Fruit fly (Drosophila melanogaster) whole organism, pupa: ENCODE measurements around the gene Ccdc56.
A peak's percentile ranks its signal among the peaks of the same experiment; 100 is the strongest.

Experiments
- CG10348 ChIP-seq: fragments of 200-800 bp; sonication (Bioruptor generic); IDR thresholded peaks from 2 replicates; pipeline ENCODE4 v1.3.6; 2022; ENCODE audit warnings: missing biosample characterization, missing genetic modification characterization
- CG12605 ChIP-seq: fragments of 200-800 bp; sonication (Bioruptor generic); IDR thresholded peaks from 2 replicates; pipeline ENCODE4 v1.3.6; 2022; ENCODE audit warnings: missing biosample characterization, missing genetic modification characterization
- CG13204 ChIP-seq: fragments of 200-800 bp; sonication (Bioruptor generic); optimal IDR thresholded peaks from 2 replicates; lab custom pipeline; 2018; ENCODE audit warnings: missing biosample characterization, mild to moderate bottlenecking, missing genetic modification characterization, moderate library complexity
- CG14655 ChIP-seq: fragments of 200-800 bp; sonication (Bioruptor generic); optimal IDR thresholded peaks from 3 replicates; lab custom pipeline; 2017; ENCODE audit warnings: mild to moderate bottlenecking, missing biosample characterization, missing genetic modification reagents, missing genetic modification characterization
- CG15710 ChIP-seq: fragments of 200-800 bp; sonication (Bioruptor generic); optimal IDR thresholded peaks from 2 replicates; lab custom pipeline; 2018; ENCODE audit warnings: missing biosample characterization, mild to moderate bottlenecking, missing genetic modification characterization, moderate library complexity
- CG17806 ChIP-seq: fragments of 200-800 bp; sonication (Bioruptor generic); optimal IDR thresholded peaks from 2 replicates; lab custom pipeline; 2018; ENCODE audit warnings: missing biosample characterization, mild to moderate bottlenecking, missing genetic modification characterization, moderate library complexity
- CG32121 ChIP-seq: fragments of 200-800 bp; sonication (Bioruptor generic); IDR thresholded peaks from 2 replicates; pipeline ENCODE4 v1.3.6; 2022; ENCODE audit warnings: missing biosample characterization, missing genetic modification characterization
- CG34367 ChIP-seq: fragments of 200-800 bp; sonication (Bioruptor generic); optimal IDR thresholded peaks from 2 replicates; lab custom pipeline; 2018; ENCODE audit warnings: missing biosample characterization, mild to moderate bottlenecking, missing genetic modification characterization
- CG4496 ChIP-seq: fragments of 200-800 bp; sonication (Bioruptor generic); IDR thresholded peaks from 3 replicates; pipeline ENCODE4 v1.3.6; 2022; ENCODE audit warnings: missing biosample characterization, missing genetic modification characterization
- CG8159 ChIP-seq: fragments of 200-800 bp; sonication (Bioruptor generic); optimal IDR thresholded peaks from 3 replicates; lab custom pipeline; 2018; ENCODE audit warnings: missing biosample characterization, mild to moderate bottlenecking, missing genetic modification characterization, moderate library complexity
- CG8301 ChIP-seq: fragments of 200-800 bp; sonication (Bioruptor generic); optimal IDR thresholded peaks from 2 replicates; lab custom pipeline; 2018; ENCODE audit warnings: missing biosample characterization, mild to moderate bottlenecking, missing genetic modification characterization
- CG9948 ChIP-seq: fragments of 200-800 bp; sonication (Bioruptor generic); optimal IDR thresholded peaks from 2 replicates; lab custom pipeline; 2018; ENCODE audit warnings: missing biosample characterization, mild to moderate bottlenecking, missing genetic modification characterization, moderate library complexity
- D1 ChIP-seq: fragments of 200-800 bp; sonication (Bioruptor generic); optimal IDR thresholded peaks from 2 replicates; lab custom pipeline; 2018; ENCODE audit warnings: missing biosample characterization, mild to moderate bottlenecking, missing genetic modification characterization, moderate library complexity
- EcR ChIP-seq: fragments of 200-800 bp; sonication (Bioruptor generic); optimal IDR thresholded peaks from 3 replicates; lab custom pipeline; 2019; ENCODE audit warnings: missing biosample characterization, missing genetic modification characterization, mild to moderate bottlenecking, moderate library complexity, missing genetic modification reagents
- Ets98B ChIP-seq: fragments of 200-800 bp; sonication (Bioruptor generic); IDR thresholded peaks from 2 replicates; pipeline ENCODE4 v1.3.6; 2022; ENCODE audit warnings: missing biosample characterization, missing genetic modification characterization
- Pif1A ChIP-seq: fragments of 200-800 bp; sonication (Bioruptor generic); optimal IDR thresholded peaks from 3 replicates; lab custom pipeline; 2016; ENCODE audit warnings: missing biosample characterization, missing genetic modification characterization
- Pif1B ChIP-seq: fragments of 200-800 bp; sonication (Bioruptor generic); optimal IDR thresholded peaks from 3 replicates; lab custom pipeline; 2016; ENCODE audit warnings: missing biosample characterization, missing genetic modification characterization
- Snoo ChIP-seq: fragments of 200-800 bp; sonication (Bioruptor generic); optimal IDR thresholded peaks from 3 replicates; lab custom pipeline; 2017; ENCODE audit warnings: missing biosample characterization, mild to moderate bottlenecking, missing genetic modification characterization, inconsistent platforms
- fd96Ca ChIP-seq: fragments of 200-800 bp; sonication (Bioruptor generic); IDR thresholded peaks from 3 replicates; pipeline ENCODE4 v1.3.6; 2022; ENCODE audit warnings: missing biosample characterization, missing genetic modification characterization
- gl ChIP-seq: fragments of 200-800 bp; sonication (Bioruptor generic); optimal IDR thresholded peaks from 2 replicates; lab custom pipeline; 2018; ENCODE audit warnings: missing biosample characterization, mild to moderate bottlenecking, missing genetic modification characterization
- rn ChIP-seq: fragments of 200-800 bp; sonication (Bioruptor generic); IDR thresholded peaks from 2 replicates; pipeline ENCODE4 v1.3.6; 2022; ENCODE audit warnings: missing biosample characterization, missing genetic modification characterization

Gene Ccdc56

DNA sequence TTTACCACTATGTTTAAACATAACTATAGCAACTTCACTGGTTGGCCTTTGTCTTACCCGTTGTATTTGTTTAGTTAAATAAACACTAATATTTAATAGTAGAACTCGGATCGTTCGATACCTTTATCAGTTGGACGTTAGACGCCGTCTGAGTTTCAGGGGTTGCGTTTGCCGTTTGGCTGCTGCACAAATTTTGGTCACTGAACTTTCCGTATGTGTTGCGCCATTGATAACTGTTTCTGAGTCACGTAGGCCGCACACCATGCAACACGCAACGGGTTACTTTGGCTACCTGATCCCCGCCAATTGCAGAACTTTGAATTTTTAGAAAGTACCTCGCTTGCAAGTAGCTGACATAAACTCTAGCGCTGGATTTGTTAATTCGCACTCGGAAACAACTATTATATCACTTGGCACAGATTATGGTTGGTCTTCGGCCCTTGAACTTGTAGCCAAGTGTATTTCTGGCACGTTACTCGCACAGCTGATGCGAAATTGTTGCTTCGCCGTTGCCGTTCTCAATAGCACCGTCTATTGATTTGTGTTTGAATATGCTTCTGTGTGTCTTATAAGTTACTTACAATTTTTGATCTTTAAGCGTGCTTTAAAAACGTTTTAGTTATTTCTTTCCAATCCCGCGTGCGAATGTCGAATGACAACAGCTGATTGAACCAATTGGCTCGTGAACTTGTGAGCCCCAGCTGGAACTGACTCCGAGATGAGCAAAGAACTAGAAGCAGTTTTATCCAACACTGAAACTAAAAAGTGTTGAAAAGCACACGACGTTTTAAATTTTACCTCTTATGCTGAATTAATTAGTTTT, 12.3 kb upstream of the Ccdc56 start, which contains the start of gene Dph1:
Gene Dph1 (minus strand): TSS at position 670 of the 823 bp plus-strand sequence.
- TF ChIP-seq CG17806 (peak; percentile 94), CG32121 (GFP tag; lab: Robert Waterston, UW) (peak; percentile 96), CG14655 (GFP tag; lab: Kevin White, UChicago) (peak; percentile 95), CG8159 (peak; percentile 91), CG4496 (GFP tag; lab: Robert Waterston, UW) (peak; percentile 98), rn (GFP tag; lab: Robert Waterston, UW) (peak; percentile 82), EcR (peak; percentile 93), CG13204 (no peak), Ets98B (GFP tag; lab: Robert Waterston, UW) (peak; percentile 95), fd96Ca (GFP tag; lab: Robert Waterston, UW) (peak; percentile 97), Snoo (tag; lab: Kevin White, UChicago) (peak; percentile 90), CG12605 (GFP tag; lab: Robert Waterston, UW) (peak; percentile 92), CG10348 (GFP tag; lab: Robert Waterston, UW) (peak; percentile 63), Pif1A (GFP tag; lab: Kevin White, UChicago) (peak; percentile 95), CG34367 (tag; lab: Kevin White, UChicago) (peak; percentile 92), CG15710 (tag; lab: Kevin White, UChicago) (peak; percentile 86), CG8301 (peak; percentile 95), D1 (tag; lab: Kevin White, UChicago) (peak; percentile 72), gl (tag; lab: Kevin White, UChicago) (peak; percentile 87), CG9948 (tag; lab: Kevin White, UChicago) (peak; percentile 88), Pif1B (GFP tag; lab: Kevin White, UChicago) (peak; percentile 91)

DNA sequence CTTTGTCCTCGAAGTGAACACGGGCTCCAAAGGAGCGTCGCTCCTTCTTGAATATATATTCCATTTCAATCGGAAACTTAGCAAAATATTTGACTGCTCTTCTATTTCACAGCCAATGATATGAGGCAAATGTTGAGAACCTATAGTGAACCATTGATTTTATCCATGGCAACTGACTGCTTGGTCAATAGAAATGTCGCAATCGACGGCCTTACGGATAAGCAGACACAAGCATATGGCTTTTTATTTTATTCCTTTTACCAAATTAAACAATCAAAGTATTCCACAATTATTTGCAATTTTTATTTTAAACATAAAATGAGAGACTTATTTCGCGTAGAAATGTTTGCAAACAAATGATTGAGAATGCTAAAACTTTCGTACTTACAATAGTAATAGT, 9.6 kb upstream of the Ccdc56 start, which contains the start of gene Dnai2:
Gene Dnai2 (minus strand): TSS at position 101 of the 400 bp plus-strand sequence.
- TF ChIP-seq Snoo (tag; lab: Kevin White, UChicago): no peak
- TF ChIP-seq CG8301: no peak
- no peak for TF ChIP-seq CG12605 (GFP tag; lab: Robert Waterston, UW)
- TF ChIP-seq Pif1A (GFP tag; lab: Kevin White, UChicago): no peak
- no peak for TF ChIP-seq gl (tag; lab: Kevin White, UChicago)
- no peak for TF ChIP-seq CG8159
- TF ChIP-seq CG32121 (GFP tag; lab: Robert Waterston, UW): no peak
- TF ChIP-seq fd96Ca (GFP tag; lab: Robert Waterston, UW): no peak
- no peak for TF ChIP-seq Pif1B (GFP tag; lab: Kevin White, UChicago)
- no peak for TF ChIP-seq CG15710 (tag; lab: Kevin White, UChicago)
- no peak for TF ChIP-seq CG13204
- no peak for TF ChIP-seq CG4496 (GFP tag; lab: Robert Waterston, UW)
- no peak for TF ChIP-seq Ets98B (GFP tag; lab: Robert Waterston, UW)
- TF ChIP-seq CG17806: no peak
- TF ChIP-seq CG34367 (tag; lab: Kevin White, UChicago): no peak
- no peak for TF ChIP-seq rn (GFP tag; lab: Robert Waterston, UW)
- no peak for TF ChIP-seq D1 (tag; lab: Kevin White, UChicago)
- no peak for TF ChIP-seq EcR
- TF ChIP-seq CG9948 (tag; lab: Kevin White, UChicago): no peak
- TF ChIP-seq CG10348 (GFP tag; lab: Robert Waterston, UW): no peak

DNA sequence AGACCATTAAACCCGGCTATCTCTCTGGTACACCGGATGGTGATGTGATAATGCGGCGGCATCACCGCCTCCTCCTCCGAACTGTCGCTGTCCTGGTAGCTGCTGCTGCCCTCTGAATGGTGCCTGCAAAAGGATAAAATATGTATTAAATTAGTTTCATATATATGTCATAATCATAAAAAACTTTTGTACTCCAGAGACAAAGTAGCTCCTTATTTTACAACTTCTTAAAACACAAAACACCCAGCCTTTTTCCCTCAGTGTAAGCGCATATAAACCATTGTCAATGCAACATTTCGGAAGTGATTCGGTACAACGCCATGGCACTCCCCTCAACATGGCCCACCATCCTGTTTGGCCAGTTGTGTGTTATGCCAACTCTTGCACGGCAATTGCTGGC, 7.1 kb upstream of the Ccdc56 start:
- no peak for TF ChIP-seq CG34367 (tag; lab: Kevin White, UChicago)
- 0 out of 3 replicates have a peak, but pooled peaks have one; percentile 6 for TF ChIP-seq fd96Ca (GFP tag; lab: Robert Waterston, UW)
- TF ChIP-seq CG17806: no peak
- peak; percentile 45 for TF ChIP-seq Ets98B (GFP tag; lab: Robert Waterston, UW)
- TF ChIP-seq CG32121 (GFP tag; lab: Robert Waterston, UW): peak; percentile 52
- TF ChIP-seq D1 (tag; lab: Kevin White, UChicago): no peak
- no peak for TF ChIP-seq rn (GFP tag; lab: Robert Waterston, UW)
- peak; percentile 21 for TF ChIP-seq CG14655 (GFP tag; lab: Kevin White, UChicago)
- peak; percentile 3 for TF ChIP-seq CG8301
- peak; percentile 45; the same call in 1 of the 3 replicates for TF ChIP-seq CG4496 (GFP tag; lab: Robert Waterston, UW)
- TF ChIP-seq Pif1A (GFP tag; lab: Kevin White, UChicago): no peak

DNA sequence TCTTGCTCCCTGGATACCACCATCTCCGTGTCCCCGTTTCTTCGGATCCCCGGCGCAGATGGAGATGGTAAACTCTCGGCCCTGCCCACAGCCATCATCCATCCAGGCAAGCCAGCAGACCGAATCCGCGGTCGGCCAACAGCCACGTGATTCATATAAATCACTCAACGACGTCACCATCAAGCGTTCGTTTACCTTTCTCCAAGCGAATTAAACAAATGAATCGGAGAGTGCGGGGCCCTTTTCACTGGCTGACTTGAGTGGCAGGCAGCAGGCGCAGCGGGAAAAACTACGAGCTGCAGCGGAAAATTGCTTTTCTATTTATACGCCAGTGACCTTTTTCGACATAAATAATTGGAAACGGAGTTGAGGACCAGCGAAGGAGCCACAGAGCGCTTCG, 5.2 kb upstream of the Ccdc56 start:
- peak; percentile 74 for TF ChIP-seq EcR
- no peak for TF ChIP-seq CG10348 (GFP tag; lab: Robert Waterston, UW)

DNA sequence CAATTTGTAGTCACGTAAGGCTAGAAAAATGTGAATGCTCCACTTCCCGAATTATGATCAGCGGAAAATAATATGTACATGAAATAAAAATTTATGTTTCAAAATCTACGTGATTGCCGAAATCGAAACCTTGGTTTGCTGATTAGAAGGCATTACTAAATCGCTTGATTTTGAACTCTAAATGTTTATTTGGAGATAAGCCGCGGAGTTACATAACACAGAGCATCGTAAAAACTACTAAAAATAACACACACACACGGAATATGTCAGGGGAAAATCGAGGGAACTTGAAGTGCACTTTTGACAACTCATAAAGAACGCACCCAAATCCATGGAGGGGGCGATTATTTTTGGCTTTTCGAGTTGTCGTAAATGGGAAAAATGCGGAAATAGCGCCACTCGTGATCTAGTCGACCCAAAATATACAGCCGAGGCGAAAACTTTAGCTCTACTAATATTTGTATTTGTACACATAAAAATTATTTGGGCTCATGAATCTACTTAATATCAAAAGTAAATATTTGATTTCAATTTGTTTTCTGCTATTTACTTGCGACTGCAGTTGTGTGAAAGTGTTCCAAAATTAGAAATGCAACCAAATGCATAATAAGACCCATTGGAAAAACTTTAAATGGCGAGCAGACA, 3.8 kb upstream of the Ccdc56 start:
- no peak for TF ChIP-seq rn (GFP tag; lab: Robert Waterston, UW)
- no peak for TF ChIP-seq CG17806
- no peak for TF ChIP-seq Pif1B (GFP tag; lab: Kevin White, UChicago)
- no peak for TF ChIP-seq CG15710 (tag; lab: Kevin White, UChicago)
- TF ChIP-seq CG8301: no peak
- TF ChIP-seq CG10348 (GFP tag; lab: Robert Waterston, UW): no peak
- no peak for TF ChIP-seq gl (tag; lab: Kevin White, UChicago)
- TF ChIP-seq fd96Ca (GFP tag; lab: Robert Waterston, UW): no peak
